Fruit fly (Drosophila melanogaster) S2 (cell line): Measurements from ENCODE around the gene LSm3.

ENCODE experiments used
- CG8478 ChIP-seq: fragments of >200 bp; optimal IDR thresholded peaks from 2 replicates; lab custom pipeline; 2018
- CTCF ChIP-seq, 2 experiments: fragments of >200 bp; optimal IDR thresholded peaks; 2 replicates each; lab custom pipeline; 2018

DNA sequence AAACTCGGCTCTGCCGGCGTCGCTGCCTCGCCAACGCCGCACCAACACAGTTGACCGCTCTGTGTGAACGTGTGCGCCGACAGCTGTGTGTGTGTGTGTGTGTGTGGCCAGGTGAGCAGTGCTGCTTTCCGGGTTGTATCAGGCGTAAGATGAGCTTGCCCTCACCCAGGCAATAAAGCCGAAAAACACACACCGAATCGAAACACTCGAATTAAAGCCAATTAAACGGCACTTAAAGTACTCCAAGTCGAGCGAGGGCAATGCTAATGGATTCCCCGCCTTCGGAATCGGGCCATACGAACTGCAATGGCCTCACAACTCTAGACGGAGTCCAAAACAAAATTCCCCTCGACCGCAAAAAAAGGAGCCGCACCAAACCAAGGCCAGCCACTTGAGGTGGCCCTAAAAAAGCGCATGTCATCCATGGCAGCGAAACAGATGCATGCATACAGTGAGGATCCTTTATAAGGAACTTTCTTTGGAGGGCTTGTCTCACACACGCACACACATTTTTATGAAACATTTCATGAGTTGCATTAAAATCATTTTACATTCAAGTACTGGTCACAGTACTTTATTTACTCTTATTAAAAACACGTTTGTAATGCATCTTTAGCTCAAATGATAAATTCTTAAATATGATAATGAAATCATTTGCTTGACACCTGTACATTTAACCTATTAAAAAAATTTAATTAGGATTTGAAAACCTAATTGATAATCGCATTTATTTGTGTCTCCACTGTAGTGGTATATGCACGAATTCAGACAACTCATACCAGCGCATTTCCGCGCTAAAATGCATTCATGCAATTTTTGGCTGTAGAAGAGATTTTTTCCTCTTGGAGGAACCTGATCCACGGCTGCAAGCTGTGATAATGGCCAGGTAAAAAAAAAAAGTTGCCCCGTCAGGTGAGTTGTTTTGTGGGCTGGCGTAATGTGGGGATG is 47.3 kb upstream of the LSm3 start:
- TF ChIP-seq CTCF (optimal IDR thresholded peaks at IDR 0.05; lab: Kevin White, UChicago) (no peak), CG8478 (lab: Kevin White, UChicago) (no peak)
